Worm (Caenorhabditis elegans): ENCODE results near the gene F18A12.2.

- TF ChIP-seq odd-2 (tag; optimal IDR thresholded peaks at IDR 0.05): no peak
- no peak for TF ChIP-seq che-1 (tag; optimal IDR thresholded peaks at IDR 0.05)
- TF ChIP-seq ceh-24 (tag; optimal IDR thresholded peaks at IDR 0.05): no peak
These were observed 37.8 kb downstream of the F18A12.2 start, which contains the start of gene C16C8.12 for ce11 chrII:3452421-3452820.
